Fruit fly (Drosophila melanogaster) whole organism, embryonic: ENCODE data around the gene dpr9.
A peak's percentile ranks its signal among the peaks of the same experiment; 100 is the strongest.

Source experiments
- Atf-2 ChIP-seq: fragments of 200-800 bp; sonication (Bioruptor generic); optimal IDR thresholded peaks from 2 replicates; lab custom pipeline; 2016; ENCODE audit warnings: missing biosample characterization, missing genetic modification characterization
- Atf6 ChIP-seq: fragments of 200-800 bp; sonication (Bioruptor generic); IDR thresholded peaks from 2 replicates; pipeline ENCODE4 v1.3.6; 2022; ENCODE audit warnings: missing biosample characterization, missing genetic modification characterization
- Awh ChIP-seq: fragments of 200-800 bp; sonication (Bioruptor generic); IDR thresholded peaks from 2 replicates; pipeline ENCODE4, ENCODE4 v1.3.6; 2022; ENCODE audit warnings: missing biosample characterization, missing genetic modification characterization
- CG10147 ChIP-seq: fragments of 200-800 bp; sonication (Bioruptor generic); optimal IDR thresholded peaks from 2 replicates; lab custom pipeline; 2019; ENCODE audit warnings: missing biosample characterization, mild to moderate bottlenecking, missing genetic modification characterization, moderate library complexity
- CG11398 ChIP-seq: fragments of 200-800 bp; sonication (Bioruptor generic); optimal IDR thresholded peaks from 2 replicates; lab custom pipeline; 2016; ENCODE audit warnings: missing biosample characterization, missing genetic modification characterization
- CG12236 ChIP-seq: fragments of 200-800 bp; sonication (Bioruptor generic); optimal IDR thresholded peaks from 2 replicates; lab custom pipeline; 2016; ENCODE audit warnings: missing biosample characterization, missing genetic modification characterization
- CG13296 ChIP-seq: fragments of 200-800 bp; sonication (Bioruptor generic); optimal IDR thresholded peaks from 3 replicates; lab custom pipeline; 2018; ENCODE audit warnings: missing biosample characterization, mild to moderate bottlenecking, missing genetic modification characterization
- CG14710 ChIP-seq: fragments of 200-800 bp; sonication (Bioruptor generic); optimal IDR thresholded peaks from 3 replicates; lab custom pipeline; 2019; ENCODE audit warnings: missing biosample characterization, mild to moderate bottlenecking, missing genetic modification characterization, moderate library complexity
- CG1602 ChIP-seq: fragments of 200-800 bp; sonication (Bioruptor generic); optimal IDR thresholded peaks from 3 replicates; lab custom pipeline; 2016; ENCODE audit warnings: missing biosample characterization, missing genetic modification characterization
- CG16815 ChIP-seq: fragments of 200-800 bp; sonication (Bioruptor generic); optimal IDR thresholded peaks from 3 replicates; lab custom pipeline; 2017; ENCODE audit warnings: missing biosample characterization, mild to moderate bottlenecking, missing genetic modification characterization
- CG17328 ChIP-seq: fragments of 200-800 bp; sonication (Bioruptor generic); IDR thresholded peaks from 2 replicates; pipeline ENCODE4 v1.3.6; 2022; ENCODE audit warnings: missing biosample characterization, missing genetic modification characterization
- CG17802 ChIP-seq: fragments of 200-800 bp; sonication (Bioruptor generic); optimal IDR thresholded peaks from 2 replicates; lab custom pipeline; 2018; ENCODE audit warnings: missing biosample characterization, mild to moderate bottlenecking, missing genetic modification characterization, moderate library complexity
- CG1792 ChIP-seq: fragments of 200-800 bp; sonication (Bioruptor generic); optimal IDR thresholded peaks from 2 replicates; lab custom pipeline; 2016; ENCODE audit warnings: missing biosample characterization, missing genetic modification characterization
- CG2116 ChIP-seq: fragments of 200-800 bp; sonication (Bioruptor generic); optimal IDR thresholded peaks from 3 replicates; lab custom pipeline; 2018; ENCODE audit warnings: missing biosample characterization, mild to moderate bottlenecking, missing genetic modification characterization
- CG30020 ChIP-seq: fragments of 200-800 bp; optimal IDR thresholded peaks from 2 replicates; lab custom pipeline; 2019; ENCODE audit warnings: missing biosample characterization, mild to moderate bottlenecking, missing genetic modification characterization, moderate library complexity
- CG30431 ChIP-seq: fragments of 200-800 bp; sonication (Bioruptor generic); optimal IDR thresholded peaks from 2 replicates; lab custom pipeline; 2017; ENCODE audit warnings: missing biosample characterization, missing genetic modification characterization
- CG4730 ChIP-seq: fragments of 200-800 bp; sonication (Bioruptor generic); IDR thresholded peaks from 2 replicates; pipeline ENCODE4 v1.3.6; 2022; ENCODE audit warnings: missing biosample characterization, missing genetic modification characterization
- CG6272 ChIP-seq: fragments of 200-800 bp; sonication (Bioruptor generic); IDR thresholded peaks from 2 replicates; pipeline ENCODE4 v1.3.6; 2022; ENCODE audit warnings: missing biosample characterization, missing genetic modification characterization
- CTCF ChIP-seq: fragments of 200-800 bp; sonication (Bioruptor generic); optimal IDR thresholded peaks from 2 replicates; lab custom pipeline; 2017; ENCODE audit warnings: missing biosample characterization, mild to moderate bottlenecking, missing genetic modification characterization, moderate library complexity
- Doc2 ChIP-seq: fragments of 200-800 bp; sonication (Bioruptor generic); IDR thresholded peaks from 2 replicates; pipeline ENCODE4 v1.3.6; 2022; ENCODE audit warnings: missing biosample characterization, missing genetic modification characterization
- H15 ChIP-seq: fragments of 200-800 bp; sonication (Bioruptor generic); IDR thresholded peaks from 3 replicates; pipeline ENCODE4 v1.3.6; 2022; ENCODE audit warnings: missing biosample characterization, missing genetic modification characterization
- Hmx ChIP-seq: fragments of 200-800 bp; sonication (Bioruptor generic); optimal IDR thresholded peaks from 2 replicates; lab custom pipeline; 2016; ENCODE audit warnings: missing biosample characterization, missing genetic modification characterization
- Kr ChIP-seq: fragments of 200-800 bp; sonication (Bioruptor generic); optimal IDR thresholded peaks from 2 replicates; lab custom pipeline; 2017; ENCODE audit warnings: missing biosample characterization, mild to moderate bottlenecking, missing genetic modification characterization
- Lhr ChIP-seq: fragments of 200-800 bp; sonication (Bioruptor generic); optimal IDR thresholded peaks from 3 replicates; lab custom pipeline; 2017; ENCODE audit warnings: mild to moderate bottlenecking, missing biosample characterization, missing genetic modification reagents, missing genetic modification characterization
- NK7.1 ChIP-seq: fragments of 200-800 bp; sonication (Bioruptor generic); optimal IDR thresholded peaks from 3 replicates; lab custom pipeline; 2016; ENCODE audit warnings: missing biosample characterization, missing genetic modification characterization
- Neu2 ChIP-seq: fragments of 200-800 bp; sonication (Bioruptor generic); optimal IDR thresholded peaks from 3 replicates; lab custom pipeline; 2016; ENCODE audit warnings: missing biosample characterization, missing genetic modification characterization, borderline replicate concordance
- Optix ChIP-seq: fragments of 200-800 bp; sonication (Bioruptor generic); IDR thresholded peaks from 3 replicates; pipeline ENCODE4 v1.3.6; 2022; ENCODE audit warnings: missing biosample characterization, missing genetic modification characterization
- PHDP ChIP-seq: fragments of 200-800 bp; sonication (Bioruptor generic); optimal IDR thresholded peaks from 3 replicates; lab custom pipeline; 2018; ENCODE audit warnings: missing biosample characterization, mild to moderate bottlenecking, missing genetic modification characterization, moderate library complexity
- Ssrp ChIP-seq: fragments of 200-800 bp; sonication (Bioruptor generic); optimal IDR thresholded peaks from 2 replicates; lab custom pipeline; 2018; ENCODE audit warnings: missing biosample characterization, mild to moderate bottlenecking, missing genetic modification characterization, moderate library complexity
- YL-1 ChIP-seq: fragments of 200-800 bp; sonication (Bioruptor generic); optimal IDR thresholded peaks from 3 replicates; lab custom pipeline; 2017; ENCODE audit warnings: missing biosample characterization, mild to moderate bottlenecking, missing genetic modification characterization
- aop ChIP-seq: fragments of 200-800 bp; sonication (Bioruptor generic); IDR thresholded peaks from 2 replicates; pipeline ENCODE4 v1.3.6; 2022; ENCODE audit warnings: missing biosample characterization, missing genetic modification characterization
- bigmax ChIP-seq: fragments of 200-800 bp; sonication (Bioruptor generic); optimal IDR thresholded peaks from 2 replicates; lab custom pipeline; 2018; ENCODE audit warnings: missing biosample characterization, mild to moderate bottlenecking, missing genetic modification characterization
- bowl ChIP-seq: fragments of 200-800 bp; sonication (Bioruptor generic); IDR thresholded peaks from 2 replicates; pipeline ENCODE4 v1.3.6; 2022; ENCODE audit warnings: missing biosample characterization, missing genetic modification characterization
- br ChIP-seq: fragments of >200 bp; optimal IDR thresholded peaks from 2 replicates; lab custom pipeline; 2017
- cato ChIP-seq: fragments of 200-800 bp; sonication (Bioruptor generic); optimal IDR thresholded peaks from 2 replicates; lab custom pipeline; 2016; ENCODE audit warnings: missing biosample characterization, missing genetic modification characterization, borderline replicate concordance
- caup ChIP-seq: fragments of 200-800 bp; sonication (Bioruptor generic); optimal IDR thresholded peaks from 3 replicates; lab custom pipeline; 2017; ENCODE audit warnings: missing biosample characterization, mild to moderate bottlenecking, missing genetic modification characterization, moderate library complexity; ENCODE audit not compliant: severe bottlenecking
- eyg ChIP-seq: fragments of 200-800 bp; sonication (Bioruptor generic); optimal IDR thresholded peaks from 3 replicates; lab custom pipeline; 2016; ENCODE audit warnings: missing biosample characterization, missing genetic modification characterization
- fd64A ChIP-seq: fragments of 200-800 bp; sonication (Bioruptor generic); optimal IDR thresholded peaks from 3 replicates; lab custom pipeline; 2018; ENCODE audit warnings: missing biosample characterization, mild to moderate bottlenecking, missing genetic modification characterization
- ftz-f1 ChIP-seq: fragments of 200-800 bp; sonication (Bioruptor generic); optimal IDR thresholded peaks from 2 replicates; lab custom pipeline; 2016; ENCODE audit warnings: missing biosample characterization, missing genetic modification characterization
- grn ChIP-seq: fragments of 200-800 bp; sonication (Bioruptor generic); optimal IDR thresholded peaks from 3 replicates; lab custom pipeline; 2017; ENCODE audit warnings: missing biosample characterization, missing genetic modification characterization
- gro ChIP-seq: fragments of 200-800 bp; sonication (Bioruptor generic); optimal IDR thresholded peaks from 2 replicates; lab custom pipeline; 2016; ENCODE audit warnings: missing biosample characterization, missing genetic modification characterization
- gt ChIP-seq: fragments of 200-800 bp; sonication (Bioruptor generic); IDR thresholded peaks from 2 replicates; pipeline ENCODE4 v1.3.6; 2022; ENCODE audit warnings: missing biosample characterization, missing genetic modification characterization
- hbn ChIP-seq: fragments of 200-800 bp; sonication (Bioruptor generic); IDR thresholded peaks from 2 replicates; pipeline ENCODE4 v1.3.6; 2022; ENCODE audit warnings: missing biosample characterization, missing genetic modification characterization; ENCODE audit not compliant: partially characterized antibody
- hkb ChIP-seq, 2 experiments: fragments of 200-800 bp in 1 of 2; fragments of >200 bp in 1 of 2; sonication (Bioruptor generic) in 1 of 2; IDR thresholded peaks in 1 of 2; optimal IDR thresholded peaks in 1 of 2; 2 replicates each; pipeline versions ENCODE4 v1.3.6 to Lab custom; 2017 to 2022; ENCODE audit warnings: missing biosample characterization in 1 of 2, missing genetic modification characterization in 1 of 2
- nau ChIP-seq: fragments of 200-800 bp; sonication (Bioruptor generic); optimal IDR thresholded peaks from 3 replicates; lab custom pipeline; 2017; ENCODE audit warnings: missing biosample characterization, mild to moderate bottlenecking, missing genetic modification characterization, missing genetic modification reagents
- nerfin-1 ChIP-seq: fragments of 200-800 bp; sonication (Bioruptor generic); optimal IDR thresholded peaks from 3 replicates; lab custom pipeline; 2019; ENCODE audit warnings: missing biosample characterization, mild to moderate bottlenecking, missing genetic modification characterization, moderate library complexity
- pnt ChIP-seq: fragments of 200-800 bp; sonication (Bioruptor generic); optimal IDR thresholded peaks from 3 replicates; lab custom pipeline; 2016; ENCODE audit warnings: missing biosample characterization, missing genetic modification characterization
- ranshi ChIP-seq: fragments of 200-800 bp; sonication (Bioruptor generic); IDR thresholded peaks from 2 replicates; pipeline ENCODE4 v1.3.6; 2022; ENCODE audit warnings: missing biosample characterization, missing genetic modification characterization
- sna ChIP-seq: fragments of 200-800 bp; sonication (Bioruptor generic); IDR thresholded peaks from 2 replicates; pipeline ENCODE4 v1.3.6; 2022; ENCODE audit warnings: missing biosample characterization, missing genetic modification characterization; ENCODE audit not compliant: partially characterized antibody
- sr ChIP-seq: fragments of 200-800 bp; sonication (Bioruptor generic); IDR thresholded peaks from 3 replicates; pipeline ENCODE4 v1.3.6; 2022; ENCODE audit warnings: missing biosample characterization, missing genetic modification characterization
- usp ChIP-seq: fragments of >200 bp; optimal IDR thresholded peaks from 2 replicates; lab custom pipeline; 2017; ENCODE audit warnings: missing biosample characterization, missing genetic modification characterization
- vnd ChIP-seq: fragments of 200-800 bp; sonication (Bioruptor generic); IDR thresholded peaks from 3 replicates; pipeline ENCODE4 v1.3.6; 2022; ENCODE audit warnings: missing biosample characterization, missing genetic modification characterization; ENCODE audit not compliant: partially characterized antibody

The dpr9 gene

dm6 chr3R:15095550-15096031 lies 18.6 kb upstream of the dpr9 start, which contains the start of gene CG6966 (continued):
- TF ChIP-seq ftz-f1 (no peak), caup (peak; percentile 98), cato (GFP tag; lab: Kevin White, UChicago) (peak; percentile 94), CG1602 (peak; percentile 92), vnd (GFP tag; lab: Robert Waterston, UW) (no peak), Ssrp (tag; lab: Kevin White, UChicago) (peak; percentile 87), H15 (no peak), bigmax (peak; percentile 74), fd64A (GFP tag; lab: Kevin White, UChicago) (peak; percentile 73), nau (peak; percentile 86), eyg (peak; percentile 95), PHDP (tag; lab: Kevin White, UChicago) (peak; percentile 90), br (lab: Kevin White, UChicago) (no peak), CG13296 (GFP tag; lab: Kevin White, UChicago) (peak; percentile 87), CG6272 (GFP tag; lab: Robert Waterston, UW) (peak; percentile 83), CG2116 (GFP tag; lab: Kevin White, UChicago) (peak; percentile 91), CTCF (GFP tag; lab: Kevin White, UChicago) (peak; percentile 78), YL-1 (GFP tag; lab: Kevin White, UChicago) (peak; percentile 92), Neu2 (GFP tag; lab: Kevin White, UChicago) (peak; percentile 28), Atf6 (no peak), CG30431 (peak; percentile 96), CG4730 (GFP tag; lab: Robert Waterston, UW) (no peak), CG10147 (GFP tag; lab: Kevin White, UChicago) (peak; percentile 90), Lhr (GFP tag; lab: Kevin White, UChicago) (peak; percentile 100), Doc2 (GFP tag; lab: Robert Waterston, UW) (no peak), hkb (optimal IDR thresholded peaks at IDR 0.05; lab: Kevin White, UChicago) (peak; percentile 17), hkb (GFP tag; IDR thresholded peaks at IDR 0.05; lab: Robert Waterston, UW) (no peak), CG16815 (GFP tag; lab: Kevin White, UChicago) (peak; percentile 93), CG17328 (no peak), sr (GFP tag; lab: Robert Waterston, UW) (no peak), NK7.1 (peak; percentile 88), CG1792 (GFP tag; lab: Kevin White, UChicago) (peak; percentile 88), sna (no peak), Hmx (GFP tag; lab: Kevin White, UChicago) (peak; percentile 61), Optix (GFP tag; lab: Robert Waterston, UW) (no peak), CG17802 (tag; lab: Kevin White, UChicago) (peak; percentile 85), CG30020 (tag; lab: Kevin White, UChicago) (peak; percentile 58), bowl (GFP tag; lab: Robert Waterston, UW) (no peak), ranshi (GFP tag; lab: Robert Waterston, UW) (no peak), Kr (GFP tag; lab: Kevin White, UChicago) (no peak), Awh (GFP tag; lab: Robert Waterston, UW) (no peak), gt (GFP tag; lab: Robert Waterston, UW) (no peak), CG11398 (peak; percentile 95), gro (GFP tag; lab: Kevin White, UChicago) (peak; percentile 94), Atf-2 (GFP tag; lab: Kevin White, UChicago) (peak; percentile 94), pnt (GFP tag; lab: Kevin White, UChicago) (peak; percentile 91), CG14710 (peak; percentile 93), grn (GFP tag; lab: Kevin White, UChicago) (peak; percentile 86), hbn (GFP tag; lab: Robert Waterston, UW) (no peak), CG12236 (peak; percentile 93), aop (GFP tag; lab: Robert Waterston, UW) (no peak), usp (no peak), nerfin-1 (tag; lab: Kevin White, UChicago) (peak; percentile 82)
